Fruit fly (Drosophila melanogaster): ENCODE measurements around the gene ATPsynbetaL.

ATPsynbetaL gene

DNA sequence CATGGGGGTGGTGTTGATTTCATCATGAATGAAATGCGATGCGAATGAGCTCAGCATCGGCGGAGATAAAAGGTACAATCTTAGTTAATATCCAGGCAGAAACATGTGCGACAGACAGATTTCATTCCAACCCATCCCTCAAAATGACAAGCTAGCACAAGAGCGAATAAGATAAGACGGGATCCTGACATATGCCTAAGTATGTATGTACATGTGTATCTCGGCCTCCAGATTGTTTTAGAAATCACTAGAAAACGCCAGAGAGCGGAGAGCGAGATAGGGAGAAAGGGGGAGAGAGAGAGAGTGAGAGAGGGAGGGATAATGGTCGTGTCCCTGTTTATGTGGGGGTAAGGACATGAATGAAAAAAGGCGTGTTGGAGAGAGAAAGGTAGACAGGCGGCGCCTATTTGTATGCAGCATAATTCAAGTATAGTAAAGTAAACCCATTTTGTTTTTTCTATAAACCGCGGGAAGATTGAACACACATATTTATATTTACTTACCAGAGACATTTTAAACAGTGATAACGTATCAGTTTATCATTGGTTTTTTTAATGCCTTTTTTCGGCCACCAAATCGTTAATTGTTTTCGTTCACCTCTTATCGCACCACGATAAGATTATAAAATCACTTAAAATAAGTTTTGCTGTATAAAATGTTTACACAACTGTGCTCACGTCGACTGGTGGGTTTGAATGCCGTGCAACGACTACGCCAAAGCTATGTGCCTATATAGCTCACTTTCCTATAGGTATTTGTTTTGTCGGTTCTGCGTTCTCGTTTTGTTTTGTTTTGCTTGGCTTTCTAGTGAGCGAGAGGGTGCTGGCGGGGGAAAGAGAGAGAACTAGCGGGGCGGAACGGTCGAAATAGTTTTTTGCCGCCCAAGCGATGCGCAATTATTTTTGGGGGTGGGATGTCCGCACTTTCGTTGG is 47.4 kb upstream of the ATPsynbetaL start (continued):
- TF ChIP-seq HLH4C (GFP tag; IDR thresholded peaks at IDR 0.05; ENCODE audit: partially characterized antibody) = no peak
- TF ChIP-seq scrt (GFP tag; optimal IDR thresholded peaks at IDR 0.05) = peak; percentile 49
- TF ChIP-seq hb (GFP tag; IDR thresholded peaks at IDR 0.05; ENCODE audit: partially characterized antibody) = no peak
- TF ChIP-seq wdn (GFP tag; IDR thresholded peaks at IDR 0.05) = no peak
- TF ChIP-seq CoRest (tag; optimal IDR thresholded peaks at IDR 0.05) = peak; percentile 9
- no peak for TF ChIP-seq CG4707 (GFP tag; optimal IDR thresholded peaks at IDR 0.05)
- TF ChIP-seq CG13287 (GFP tag; IDR thresholded peaks at IDR 0.05; ENCODE audit: partially characterized antibody) = no peak
- TF ChIP-seq ttk (GFP tag; IDR thresholded peaks at IDR 0.05) = no peak
- peak; percentile 90 for TF ChIP-seq sd (tag; optimal IDR thresholded peaks at IDR 0.05)
- peak; percentile 22 for TF ChIP-seq CG7745 (tag; optimal IDR thresholded peaks at IDR 0.05)
- TF ChIP-seq crol (GFP tag; IDR thresholded peaks at IDR 0.05) = peak; percentile 98
- no peak for TF ChIP-seq her (GFP tag; optimal IDR thresholded peaks at IDR 0.05)
- peak; percentile 49; the same call in 1 of the 2 replicates for TF ChIP-seq Xrp1 (GFP tag; IDR thresholded peaks at IDR 0.05)
- no peak for TF ChIP-seq CG18476 (GFP tag; optimal IDR thresholded peaks at IDR 0.05)
- peak; percentile 44 for TF ChIP-seq Meics (GFP tag; optimal IDR thresholded peaks at IDR 0.05)
- TF ChIP-seq E2f1 (GFP tag; IDR thresholded peaks at IDR 0.05) = peak; percentile 6; the same call in 1 of the 2 replicates
- no peak; the same call in 2 of the 3 replicates for TF ChIP-seq gce (GFP tag; IDR thresholded peaks at IDR 0.05)
- peak; percentile 3 for TF ChIP-seq CG11504 (tag; optimal IDR thresholded peaks at IDR 0.05)
- TF ChIP-seq cwo (GFP tag; optimal IDR thresholded peaks at IDR 0.05) = peak; percentile 28
- TF ChIP-seq Dek (tag; optimal IDR thresholded peaks at IDR 0.05) = peak; percentile 36
- peak; percentile 48 for TF ChIP-seq psq (GFP tag; optimal IDR thresholded peaks at IDR 0.05)
- no peak for TF ChIP-seq Nf-YA (GFP tag; IDR thresholded peaks at IDR 0.05)
- peak; percentile 35 for TF ChIP-seq CG18262 (tag; optimal IDR thresholded peaks at IDR 0.05)
- TF ChIP-seq corto (GFP tag; optimal IDR thresholded peaks at IDR 0.05) = no peak
- TF ChIP-seq dm (GFP tag; optimal IDR thresholded peaks at IDR 0.05) = no peak
- no peak for TF ChIP-seq CG15073 (GFP tag; optimal IDR thresholded peaks at IDR 0.05)
- no peak for TF ChIP-seq ro (GFP tag; IDR thresholded peaks at IDR 0.05)
- no peak for TF ChIP-seq trh (GFP tag; optimal IDR thresholded peaks at IDR 0.05)
- no peak for TF ChIP-seq Myb (GFP tag; optimal IDR thresholded peaks at IDR 0.05)
- TF ChIP-seq pros (GFP tag; optimal IDR thresholded peaks at IDR 0.05) = peak; percentile 37
- no peak for TF ChIP-seq CG14667 (GFP tag; IDR thresholded peaks at IDR 0.05)
- peak; percentile 3 for TF ChIP-seq gsb-n (tag; optimal IDR thresholded peaks at IDR 0.05)
- TF ChIP-seq CG9437 (GFP tag; optimal IDR thresholded peaks at IDR 0.05) = no peak
- no peak for TF ChIP-seq cad (GFP tag; optimal IDR thresholded peaks at IDR 0.05)
- TF ChIP-seq CG2202 (tag; optimal IDR thresholded peaks at IDR 0.05) = no peak
- no peak for TF ChIP-seq Atf3 (GFP tag; optimal IDR thresholded peaks at IDR 0.05)
- TF ChIP-seq Scr (GFP tag; IDR thresholded peaks at IDR 0.05; ENCODE audit: partially characterized antibody) = no peak
- TF ChIP-seq sna (GFP tag; IDR thresholded peaks at IDR 0.05; ENCODE audit: partially characterized antibody) = 0 out of 2 replicates have a peak, but pooled peaks have one; percentile 15
- TF ChIP-seq pan (optimal IDR thresholded peaks at IDR 0.05) = no peak
- TF ChIP-seq pan (GFP tag; optimal IDR thresholded peaks at IDR 0.05 in 1 of 2, IDR thresholded peaks at IDR 0.05 in 1 of 2) = peak in 1 of 2 experiments; percentile 37
- no peak for TF ChIP-seq bigmax (GFP tag; optimal IDR thresholded peaks at IDR 0.05)
- peak; percentile 13 for TF ChIP-seq dmrt11E (tag; optimal IDR thresholded peaks at IDR 0.05)
- TF ChIP-seq sisA (GFP tag; IDR thresholded peaks at IDR 0.05) = no peak
- TF ChIP-seq CG17328 (GFP tag; IDR thresholded peaks at IDR 0.05) = no peak
- no peak for TF ChIP-seq CG2875 (GFP tag; optimal IDR thresholded peaks at IDR 0.05)
- TF ChIP-seq HLH3B (GFP tag; IDR thresholded peaks at IDR 0.05) = no peak
- no peak for TF ChIP-seq CG2712 (tag; optimal IDR thresholded peaks at IDR 0.05)
- no peak for TF ChIP-seq CG12236 (GFP tag; optimal IDR thresholded peaks at IDR 0.05)
- no peak for TF ChIP-seq CG1024 (GFP tag; IDR thresholded peaks at IDR 0.05)

All from whole organism, embryonic.